Worm (Caenorhabditis elegans): ENCODE data around the gene K09E9.3.

DNA sequence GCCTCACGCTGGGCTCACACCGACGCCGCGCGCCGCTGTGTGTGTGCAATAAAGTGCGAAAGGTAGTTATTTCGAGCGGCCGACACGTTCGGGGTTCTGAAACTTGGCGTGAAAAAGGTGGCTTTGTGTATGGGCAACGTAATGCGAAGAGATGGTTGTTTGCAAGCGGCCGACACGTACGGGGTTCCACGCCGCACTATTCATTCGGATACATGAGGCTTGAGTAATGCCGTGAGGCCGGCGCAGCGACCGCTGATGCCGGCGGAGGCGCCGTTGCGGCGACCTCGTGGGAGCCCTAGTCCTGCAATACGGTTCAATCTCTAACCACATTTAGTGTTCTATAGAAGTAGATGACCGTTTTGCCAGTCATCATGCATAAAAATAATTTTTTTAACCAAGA lies 19.6 kb downstream of the K09E9.3 start:
- no peak for TF ChIP-seq nhr-12 (tag; optimal IDR thresholded peaks at IDR 0.05)
- no peak for TF ChIP-seq snpc-4 (tag; optimal IDR thresholded peaks at IDR 0.05)
- no peak for TF ChIP-seq nhr-23 (tag; optimal IDR thresholded peaks at IDR 0.05)
- TF ChIP-seq pha-4 (tag; optimal IDR thresholded peaks at IDR 0.05): no peak
- TF ChIP-seq nhr-237 (tag; optimal IDR thresholded peaks at IDR 0.05): no peak
- no peak for TF ChIP-seq ama-1 (optimal IDR thresholded peaks at IDR 0.05)
- TF ChIP-seq jun-1 (tag; optimal IDR thresholded peaks at IDR 0.05): no peak
- no peak for TF ChIP-seq elt-1 (tag; optimal IDR thresholded peaks at IDR 0.05)
- TF ChIP-seq tbx-2 (tag; optimal IDR thresholded peaks at IDR 0.05): no peak
- TF ChIP-seq lin-15B (tag; optimal IDR thresholded peaks at IDR 0.05): no peak
- no peak for TF ChIP-seq lsy-12 (tag; optimal IDR thresholded peaks at IDR 0.05)
- TF ChIP-seq ceh-9 (tag; optimal IDR thresholded peaks at IDR 0.05): no peak
- TF ChIP-seq nhr-25 (tag; optimal IDR thresholded peaks at IDR 0.05): no peak

Data from whole organism, L3 larva.